Fruit fly (Drosophila melanogaster) whole organism, embryonic: Measurements from ENCODE around the gene Jhbp13.
A peak's percentile ranks its signal among the peaks of the same experiment; 100 is the strongest.

Experiments used
- Atf6 ChIP-seq: fragments of 200-800 bp; sonication (Bioruptor generic); IDR thresholded peaks from 2 replicates; pipeline ENCODE4 v1.3.6; 2022; ENCODE audit warnings: missing biosample characterization, missing genetic modification characterization
- B-H1 ChIP-seq: fragments of 200-800 bp; sonication (Bioruptor generic); IDR thresholded peaks from 3 replicates; pipeline ENCODE4 v1.3.6; 2022; ENCODE audit warnings: missing biosample characterization, missing genetic modification characterization
- CG10147 ChIP-seq: fragments of 200-800 bp; sonication (Bioruptor generic); optimal IDR thresholded peaks from 2 replicates; lab custom pipeline; 2019; ENCODE audit warnings: missing biosample characterization, mild to moderate bottlenecking, missing genetic modification characterization, moderate library complexity
- CG10274 ChIP-seq: fragments of 200-800 bp; sonication (Bioruptor generic); optimal IDR thresholded peaks from 3 replicates; lab custom pipeline; 2017; ENCODE audit warnings: missing biosample characterization, mild to moderate bottlenecking, missing genetic modification characterization
- CG12155 ChIP-seq: fragments of 200-800 bp; sonication (Bioruptor generic); optimal IDR thresholded peaks from 3 replicates; lab custom pipeline; 2016; ENCODE audit warnings: missing biosample characterization, missing genetic modification characterization
- CG12659 ChIP-seq: fragments of 200-800 bp; sonication (Bioruptor generic); optimal IDR thresholded peaks from 3 replicates; lab custom pipeline; 2017; ENCODE audit warnings: mild to moderate bottlenecking, missing biosample characterization, missing genetic modification reagents, missing genetic modification characterization
- CG14441 ChIP-seq: fragments of 200-800 bp; sonication (Bioruptor generic); IDR thresholded peaks from 2 replicates; pipeline ENCODE4 v1.3.6; 2022; ENCODE audit warnings: missing biosample characterization, missing genetic modification characterization
- CG15269 ChIP-seq: fragments of 200-800 bp; sonication (Bioruptor generic); optimal IDR thresholded peaks from 2 replicates; lab custom pipeline; 2018; ENCODE audit warnings: missing biosample characterization, mild to moderate bottlenecking, missing genetic modification characterization, moderate library complexity
- CG15514 ChIP-seq: fragments of 200-800 bp; sonication (Bioruptor generic); optimal IDR thresholded peaks from 3 replicates; lab custom pipeline; 2017; ENCODE audit warnings: missing biosample characterization, missing genetic modification characterization, mild to moderate bottlenecking, moderate library complexity, missing genetic modification reagents
- CG1603 ChIP-seq: fragments of 200-800 bp; sonication (Bioruptor generic); optimal IDR thresholded peaks from 2 replicates; lab custom pipeline; 2019; ENCODE audit warnings: missing biosample characterization, mild to moderate bottlenecking, missing genetic modification characterization, moderate library complexity
- CG16779 ChIP-seq: fragments of 200-800 bp; sonication (Bioruptor generic); IDR thresholded peaks from 2 replicates; pipeline ENCODE4 v1.3.6; 2022; ENCODE audit warnings: missing biosample characterization, missing genetic modification characterization
- CG17359 ChIP-seq: fragments of 200-800 bp; sonication (Bioruptor generic); optimal IDR thresholded peaks from 3 replicates; lab custom pipeline; 2018; ENCODE audit warnings: missing biosample characterization, mild to moderate bottlenecking, missing genetic modification characterization, moderate library complexity
- CG32772 ChIP-seq: fragments of 200-800 bp; sonication (Bioruptor generic); IDR thresholded peaks from 2 replicates; pipeline ENCODE4 v1.3.6; 2022; ENCODE audit warnings: missing biosample characterization, missing genetic modification characterization
- CG3281 ChIP-seq: fragments of 200-800 bp; sonication (Bioruptor generic); optimal IDR thresholded peaks from 3 replicates; lab custom pipeline; 2017; ENCODE audit warnings: missing biosample characterization, mild to moderate bottlenecking, missing genetic modification characterization
- CG3726 ChIP-seq: fragments of 200-800 bp; sonication (Bioruptor generic); IDR thresholded peaks from 3 replicates; pipeline ENCODE4, ENCODE4 v1.3.6; 2022; ENCODE audit warnings: missing biosample characterization, missing genetic modification characterization
- CG43689 ChIP-seq: fragments of 200-800 bp; sonication (Bioruptor generic); IDR thresholded peaks from 2 replicates; pipeline ENCODE4 v1.3.6; 2022; ENCODE audit warnings: missing biosample characterization, missing genetic modification characterization
- CG6689 ChIP-seq: fragments of 200-800 bp; sonication (Bioruptor generic); IDR thresholded peaks from 2 replicates; pipeline ENCODE4 v1.3.6; 2022; ENCODE audit warnings: missing biosample characterization, missing genetic modification characterization
- CG6765 ChIP-seq: fragments of 200-800 bp; sonication (Bioruptor generic); optimal IDR thresholded peaks from 3 replicates; lab custom pipeline; 2017; ENCODE audit warnings: missing biosample characterization, mild to moderate bottlenecking, missing genetic modification characterization
- CG7271 ChIP-seq: fragments of 200-800 bp; sonication (Bioruptor generic); optimal IDR thresholded peaks from 2 replicates; lab custom pipeline; 2018; ENCODE audit warnings: missing biosample characterization, mild to moderate bottlenecking, missing genetic modification characterization, moderate library complexity
- CG7372 ChIP-seq: fragments of 200-800 bp; sonication (Bioruptor generic); IDR thresholded peaks from 2 replicates; pipeline ENCODE4 v1.3.6; 2022; ENCODE audit warnings: missing biosample characterization, missing genetic modification characterization
- D19B ChIP-seq: fragments of 200-800 bp; sonication (Bioruptor generic); optimal IDR thresholded peaks from 2 replicates; lab custom pipeline; 2017; ENCODE audit warnings: missing biosample characterization, mild to moderate bottlenecking, missing genetic modification characterization
- Drgx ChIP-seq: fragments of 200-800 bp; sonication (Bioruptor generic); IDR thresholded peaks from 2 replicates; pipeline ENCODE4 v1.3.6; 2022; ENCODE audit warnings: missing biosample characterization, missing genetic modification characterization
- E2f2 ChIP-seq: fragments of 200-800 bp; sonication (Bioruptor generic); IDR thresholded peaks from 2 replicates; pipeline ENCODE4 v1.3.6; 2022; ENCODE audit warnings: missing biosample characterization, missing genetic modification characterization
- Ets65A ChIP-seq: fragments of 200-800 bp; sonication (Bioruptor generic); peaks from one replicate; lab custom pipeline; 2016; ENCODE audit warnings: missing biosample characterization, missing genetic modification characterization
- HHEX ChIP-seq: fragments of 200-800 bp; sonication (Bioruptor generic); optimal IDR thresholded peaks from 3 replicates; lab custom pipeline; 2017; ENCODE audit warnings: missing biosample characterization, mild to moderate bottlenecking, missing genetic modification characterization, missing genetic modification reagents
- Hr51 ChIP-seq, 2 experiments: fragments of 200-800 bp; sonication (Bioruptor generic); optimal IDR thresholded peaks; 2 replicates in 1 of 2; 3 replicates in 1 of 2; lab custom pipeline; 2016 to 2018; ENCODE audit warnings: missing biosample characterization in 2 of 2, missing genetic modification characterization in 2 of 2, mild to moderate bottlenecking in 1 of 2, moderate library complexity in 1 of 2
- Jarid2 ChIP-seq: fragments of 200-800 bp; sonication (Bioruptor generic); optimal IDR thresholded peaks from 3 replicates; lab custom pipeline; 2017; ENCODE audit warnings: mild to moderate bottlenecking, missing biosample characterization, missing genetic modification reagents, missing genetic modification characterization
- Med ChIP-seq: fragments of 200-800 bp; sonication (Bioruptor generic); peaks from one replicate; lab custom pipeline; 2016; ENCODE audit warnings: missing biosample characterization, missing genetic modification characterization, mild to moderate bottlenecking, inconsistent platforms, moderate library complexity
- Nf-YA ChIP-seq: fragments of 200-800 bp; sonication (Bioruptor generic); IDR thresholded peaks from 2 replicates; pipeline ENCODE4 v1.3.6; 2022; ENCODE audit warnings: missing biosample characterization, missing genetic modification characterization
- Nf-YC ChIP-seq: fragments of 200-800 bp; optimal IDR thresholded peaks from 3 replicates; lab custom pipeline; 2019; ENCODE audit warnings: missing biosample characterization, mild to moderate bottlenecking, missing genetic modification characterization, moderate library complexity
- Optix ChIP-seq: fragments of 200-800 bp; sonication (Bioruptor generic); IDR thresholded peaks from 3 replicates; pipeline ENCODE4 v1.3.6; 2022; ENCODE audit warnings: missing biosample characterization, missing genetic modification characterization
- Pdp1 ChIP-seq, 2 experiments: fragments of 200-800 bp; sonication (Bioruptor generic); optimal IDR thresholded peaks; 3 replicates each; lab custom pipeline; 2016; ENCODE audit warnings: missing biosample characterization in 2 of 2, missing genetic modification characterization in 2 of 2, mild to moderate bottlenecking in 1 of 2, moderate library complexity in 1 of 2
- Xrp1 ChIP-seq: fragments of 200-800 bp; sonication (Bioruptor generic); IDR thresholded peaks from 2 replicates; pipeline ENCODE4 v1.3.6; 2022; ENCODE audit warnings: missing biosample characterization, missing genetic modification characterization
- bsh ChIP-seq, 2 experiments: fragments of 200-800 bp; sonication (Bioruptor generic); optimal IDR thresholded peaks; 2 replicates each; lab custom pipeline; 2017 to 2018; ENCODE audit warnings: mild to moderate bottlenecking in 2 of 2, missing biosample characterization in 2 of 2, missing genetic modification characterization in 2 of 2, moderate library complexity in 1 of 2
- chinmo ChIP-seq: fragments of 200-800 bp; sonication (Bioruptor generic); IDR thresholded peaks from 4 replicates; pipeline ENCODE4 v1.3.6; 2022; ENCODE audit warnings: missing biosample characterization, missing genetic modification characterization; ENCODE audit not compliant: partially characterized antibody
- ci ChIP-seq: fragments of 200-800 bp; sonication (Bioruptor generic); IDR thresholded peaks from 3 replicates; pipeline ENCODE4 v1.3.6; 2022; ENCODE audit warnings: missing biosample characterization, missing genetic modification characterization
- dmrt99B ChIP-seq: fragments of 200-800 bp; sonication (Bioruptor generic); optimal IDR thresholded peaks from 2 replicates; lab custom pipeline; 2018; ENCODE audit warnings: missing biosample characterization, mild to moderate bottlenecking, missing genetic modification characterization, moderate library complexity
- emc ChIP-seq: fragments of 200-800 bp; sonication (Bioruptor generic); optimal IDR thresholded peaks from 2 replicates; lab custom pipeline; 2016; ENCODE audit warnings: missing biosample characterization, missing genetic modification characterization
- gt ChIP-seq: fragments of 200-800 bp; sonication (Bioruptor generic); IDR thresholded peaks from 2 replicates; pipeline ENCODE4 v1.3.6; 2022; ENCODE audit warnings: missing biosample characterization, missing genetic modification characterization
- ind ChIP-seq: fragments of 200-800 bp; sonication (Bioruptor generic); optimal IDR thresholded peaks from 3 replicates; lab custom pipeline; 2016; ENCODE audit warnings: missing biosample characterization, missing genetic modification characterization
- knrl ChIP-seq: fragments of 200-800 bp; sonication (Bioruptor generic); IDR thresholded peaks from 3 replicates; pipeline ENCODE4 v1.3.6; 2022; ENCODE audit warnings: missing biosample characterization, missing genetic modification characterization; ENCODE audit not compliant: partially characterized antibody
- lmd ChIP-seq: fragments of 200-800 bp; sonication (Bioruptor generic); IDR thresholded peaks from 2 replicates; pipeline ENCODE4 v1.3.6; 2022; ENCODE audit warnings: missing biosample characterization, missing genetic modification characterization
- org-1 ChIP-seq: fragments of 200-800 bp; sonication (Bioruptor generic); optimal IDR thresholded peaks from 2 replicates; lab custom pipeline; 2017; ENCODE audit warnings: missing biosample characterization, missing genetic modification characterization
- pan ChIP-seq, 4 experiments: fragments of >200 bp in 3 of 4; fragments of 200-800 bp in 1 of 4; sonication (Bioruptor generic) in 1 of 4; optimal IDR thresholded peaks in 3 of 4; IDR thresholded peaks in 1 of 4; 2 replicates each; pipeline versions ENCODE4 v1.3.6 to Lab custom; 2017 to 2022; ENCODE audit warnings: missing biosample characterization in 2 of 4, missing genetic modification characterization in 2 of 4, mixed read lengths in 1 of 4
- shn ChIP-seq: fragments of 200-800 bp; sonication (Bioruptor generic); optimal IDR thresholded peaks from 3 replicates; lab custom pipeline; 2016; ENCODE audit warnings: missing biosample characterization, missing genetic modification characterization
- sqz ChIP-seq: fragments of 200-800 bp; sonication (Bioruptor generic); optimal IDR thresholded peaks from 3 replicates; lab custom pipeline; 2018; ENCODE audit warnings: missing biosample characterization, mild to moderate bottlenecking, missing genetic modification characterization
- ssp ChIP-seq: fragments of 200-800 bp; sonication (Bioruptor generic); IDR thresholded peaks from 2 replicates; pipeline ENCODE4 v1.3.6; 2022; ENCODE audit warnings: missing biosample characterization, missing genetic modification characterization
- usp ChIP-seq: fragments of >200 bp; optimal IDR thresholded peaks from 2 replicates; lab custom pipeline; 2017; ENCODE audit warnings: missing biosample characterization, missing genetic modification characterization

Jhbp13 gene

DNA sequence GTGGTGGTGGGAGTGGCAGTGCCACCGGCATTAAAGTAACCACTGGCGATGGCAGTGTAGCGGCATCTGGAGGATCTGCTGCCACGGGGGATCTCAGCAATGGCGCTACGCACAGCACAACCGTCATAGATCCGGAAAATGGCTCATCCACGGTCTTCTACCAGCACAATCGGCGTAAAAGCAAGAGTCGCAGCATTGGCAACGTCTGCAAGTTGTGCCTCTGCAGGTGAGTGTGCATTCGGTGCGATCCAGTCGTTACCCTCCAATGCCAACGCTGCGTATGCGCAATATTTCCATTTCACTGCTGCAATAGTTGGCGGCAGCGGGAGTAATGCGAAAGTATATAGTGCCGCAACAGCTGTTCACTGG lies 51.3 kb downstream of the Jhbp13 start:
- TF ChIP-seq emc (GFP tag; lab: Kevin White, UChicago) (no peak), gt (GFP tag; lab: Robert Waterston, UW) (0 out of 2 replicates have a peak, but pooled peaks have one; percentile 12), shn (peak; percentile 21), lmd (GFP tag; lab: Robert Waterston, UW) (0 out of 2 replicates have a peak, but pooled peaks have one; percentile 20), CG10274 (GFP tag; lab: Kevin White, UChicago) (peak; percentile 97), CG16779 (GFP tag; lab: Robert Waterston, UW) (no peak), CG17359 (peak; percentile 3), CG15514 (GFP tag; lab: Kevin White, UChicago) (no peak), CG32772 (0 out of 2 replicates have a peak, but pooled peaks have one; percentile 36), usp (GFP tag; lab: Kevin White, UChicago) (no peak), bsh (GFP tag; optimal IDR thresholded peaks at IDR 0.05; lab: Kevin White, UChicago) (no peak), ind (GFP tag; lab: Kevin White, UChicago) (peak; percentile 4), CG43689 (GFP tag; lab: Robert Waterston, UW) (0 out of 2 replicates have a peak, but pooled peaks have one; percentile 15), knrl (peak; percentile 44; the same call in 1 of the 3 replicates), chinmo (0 out of 4 replicates have a peak, but pooled peaks have one; percentile 2), Hr51 (GFP tag; optimal IDR thresholded peaks at IDR 0.05; lab: Kevin White, UChicago) (peak in 1 of 2 experiments; percentile 16), Atf6 (peak; percentile 6; the same call in 1 of the 2 replicates), Med (GFP tag; lab: Kevin White, UChicago) (peak; percentile 25), CG7271 (tag; lab: Kevin White, UChicago) (no peak), Jarid2 (GFP tag; lab: Kevin White, UChicago) (peak; percentile 51), CG7372 (GFP tag; lab: Robert Waterston, UW) (peak; percentile 65), CG6765 (GFP tag; lab: Kevin White, UChicago) (no peak), CG1603 (tag; lab: Kevin White, UChicago) (peak; percentile 17), D19B (GFP tag; lab: Kevin White, UChicago) (peak; percentile 7), CG12659 (peak; percentile 21), CG3281 (peak; percentile 4), Nf-YC (tag; lab: Kevin White, UChicago) (peak; percentile 4), CG10147 (GFP tag; lab: Kevin White, UChicago) (no peak), E2f2 (0 out of 2 replicates have a peak, but pooled peaks have one; percentile 2), HHEX (GFP tag; lab: Kevin White, UChicago) (peak; percentile 7), sqz (GFP tag; lab: Kevin White, UChicago) (no peak), pan (optimal IDR thresholded peaks at IDR 0.05; lab: Kevin White, UChicago) (no peak), pan (GFP tag; optimal IDR thresholded peaks at IDR 0.05 in 1 of 2, IDR thresholded peaks at IDR 0.05 in 1 of 2) (peak in 1 of 2 experiments; percentile 13), ci (0 out of 3 replicates have a peak, but pooled peaks have one; percentile 1), CG6689 (GFP tag; lab: Robert Waterston, UW) (peak; percentile 36; the same call in 1 of the 2 replicates), B-H1 (GFP tag; lab: Robert Waterston, UW) (0 out of 3 replicates have a peak, but pooled peaks have one; percentile 23), dmrt99B (tag; lab: Kevin White, UChicago) (peak; percentile 37), ssp (GFP tag; lab: Robert Waterston, UW) (no peak), Drgx (GFP tag; lab: Robert Waterston, UW) (peak; percentile 60; the same call in 1 of the 2 replicates), Nf-YA (GFP tag; lab: Robert Waterston, UW) (0 out of 2 replicates have a peak, but pooled peaks have one; percentile 5), CG12155 (GFP tag; lab: Kevin White, UChicago) (no peak), CG3726 (GFP tag; lab: Robert Waterston, UW) (0 out of 3 replicates have a peak, but pooled peaks have one; percentile 21), Xrp1 (GFP tag; lab: Robert Waterston, UW) (peak; percentile 28; the same call in 1 of the 2 replicates), CG15269 (tag; lab: Kevin White, UChicago) (no peak), CG14441 (GFP tag; lab: Robert Waterston, UW) (peak; percentile 61; the same call in 1 of the 2 replicates), Optix (GFP tag; lab: Robert Waterston, UW) (0 out of 3 replicates have a peak, but pooled peaks have one; percentile 7), Pdp1 (GFP tag; optimal IDR thresholded peaks at IDR 0.05; lab: Kevin White, UChicago) (no peak), Ets65A (peak; percentile 58), org-1 (GFP tag; lab: Kevin White, UChicago) (peak; percentile 41)
